Worm (Caenorhabditis elegans) whole organism, L1 larva: ENCODE data around the gene F53B2.8.
"Not testable (repeated sequence)": the region's sequence is repeated elsewhere in the genome, so short reads cannot be mapped to it uniquely, and the experiment has no call there.

ENCODE experiments used
- blmp-1 ChIP-seq: fragments of 150-350 bp; optimal IDR thresholded peaks from 2 replicates; lab custom pipeline; 2014; ENCODE audit warnings: missing biosample characterization, missing genetic modification characterization
- ceh-63 ChIP-seq: fragments of 200-800 bp; sonication (Bioruptor generic); optimal IDR thresholded peaks from 2 replicates; lab custom pipeline; 2018; ENCODE audit warnings: mild to moderate bottlenecking, missing genetic modification characterization, missing compliant biosample characterization
- ceh-8 ChIP-seq: fragments of 200-800 bp; sonication (Bioruptor generic); optimal IDR thresholded peaks from 2 replicates; lab custom pipeline; 2018; ENCODE audit warnings: mild to moderate bottlenecking, missing genetic modification characterization, moderate library complexity, missing compliant biosample characterization
- ceh-82 ChIP-seq, 3 experiments: fragments of 150-350 bp in 1 of 3; sonication (generic microtip) in 2 of 3; optimal IDR thresholded peaks; 2 replicates each; lab custom pipeline; 2014 to 2017; ENCODE audit warnings: missing biosample characterization in 3 of 3, missing genetic modification characterization in 3 of 3
- ces-1 ChIP-seq: fragments of 150-350 bp; optimal IDR thresholded peaks from 2 replicates; lab custom pipeline; 2014; ENCODE audit warnings: missing biosample characterization, missing genetic modification reagents, missing genetic modification characterization
- dsc-1 ChIP-seq: sonication (generic microtip); optimal IDR thresholded peaks from 2 replicates; lab custom pipeline; 2016; ENCODE audit warnings: mild to moderate bottlenecking, missing genetic modification characterization, missing compliant biosample characterization
- elt-3 ChIP-seq, 6 experiments: fragments of 150-350 bp in 1 of 6; sonication (generic microtip); optimal IDR thresholded peaks; 2 replicates each; lab custom pipeline; 2017 to 2018; ENCODE audit warnings: missing biosample characterization in 6 of 6, missing genetic modification characterization in 6 of 6, inconsistent platforms in 1 of 6
- fkh-4 ChIP-seq: sonication (generic microtip); optimal IDR thresholded peaks from 2 replicates; lab custom pipeline; 2016; ENCODE audit warnings: missing compliant biosample characterization, missing genetic modification characterization, borderline replicate concordance
- hlh-17 ChIP-seq: fragments of 200-800 bp; sonication (Bioruptor generic); optimal IDR thresholded peaks from 2 replicates; lab custom pipeline; 2018; ENCODE audit warnings: missing genetic modification characterization, mild to moderate bottlenecking, missing compliant biosample characterization, moderate library complexity, borderline replicate concordance
- hpl-2 ChIP-seq: fragments of 150-350 bp; optimal IDR thresholded peaks from 2 replicates; lab custom pipeline; 2014; ENCODE audit warnings: missing biosample characterization, missing genetic modification reagents, missing genetic modification characterization
- lin-39 ChIP-seq: fragments of 150-350 bp; optimal IDR thresholded peaks from 2 replicates; lab custom pipeline; 2014; ENCODE audit warnings: missing biosample characterization, missing genetic modification reagents, missing genetic modification characterization
- nhr-11 ChIP-seq: fragments of 150-350 bp; optimal IDR thresholded peaks from 2 replicates; lab custom pipeline; 2014; ENCODE audit warnings: missing biosample characterization, missing genetic modification characterization
- nhr-19 ChIP-seq: fragments of 200-800 bp; sonication (Bioruptor generic); conservative IDR thresholded peaks from 2 replicates; pipeline ENCODE4 v1.3.6; 2022; ENCODE audit warnings: missing genetic modification characterization, missing compliant biosample characterization
- nhr-47 ChIP-seq: sonication (generic microtip); optimal IDR thresholded peaks from 2 replicates; lab custom pipeline; 2016; ENCODE audit warnings: mild to moderate bottlenecking, missing genetic modification characterization, moderate library complexity, missing compliant biosample characterization
- snpc-4 ChIP-seq: fragments of 150-350 bp; optimal IDR thresholded peaks from 2 replicates; lab custom pipeline; 2014; ENCODE audit warnings: missing biosample characterization, missing genetic modification characterization
- unc-130 ChIP-seq: fragments of 150-350 bp; optimal IDR thresholded peaks from 2 replicates; lab custom pipeline; 2017; ENCODE audit warnings: missing biosample characterization, missing genetic modification characterization, inconsistent platforms
- unc-86 ChIP-seq: sonication (generic microtip); optimal IDR thresholded peaks from 2 replicates; lab custom pipeline; 2016; ENCODE audit warnings: missing genetic modification characterization, missing compliant biosample characterization
- unc-98 ChIP-seq: fragments of 200-800 bp; sonication (Bioruptor generic); IDR thresholded peaks from 2 replicates; pipeline ENCODE4 v1.3.6; 2022; ENCODE audit warnings: missing genetic modification characterization, missing compliant biosample characterization
- ztf-11 ChIP-seq, 2 experiments: sonication (generic microtip); optimal IDR thresholded peaks; 2 replicates each; lab custom pipeline; 2016 to 2017; ENCODE audit warnings: missing genetic modification characterization in 2 of 2, missing biosample characterization in 1 of 2, missing compliant biosample characterization in 1 of 2

Gene F53B2.8

ce11 chrIV:12490491-12490890 lies 36.7 kb downstream of the F53B2.8 start, which contains the start of gene him-6:
Gene him-6, plus strand, starts transcription at chrIV:12490791.
- TF ChIP-seq unc-130 = no peak

- no peak for TF ChIP-seq ceh-82 (tag; optimal IDR thresholded peaks at IDR 0.05; lab: Kevin White, UChicago)
- no peak for TF ChIP-seq blmp-1 (tag; lab: Kevin White, UChicago)
- TF ChIP-seq snpc-4 (tag; lab: Kevin White, UChicago) = no peak
- TF ChIP-seq nhr-47 (tag; lab: Kevin White, UChicago) = no peak
- no peak for TF ChIP-seq ces-1 (GFP tag; lab: Kevin White, UChicago)
- TF ChIP-seq hpl-2 (GFP tag; lab: Kevin White, UChicago) = no peak
- TF ChIP-seq unc-98 = no peak
- TF ChIP-seq dsc-1 (tag; lab: Kevin White, UChicago) = no peak
- TF ChIP-seq hlh-17 (GFP tag; lab: Kevin White, UChicago) = no peak
- TF ChIP-seq nhr-11 (tag; lab: Kevin White, UChicago) = no peak
- TF ChIP-seq fkh-4 (tag; lab: Kevin White, UChicago) = no peak
These were observed 40.0 kb downstream of the F53B2.8 start, which contains the start of gene sru-26 for ce11 chrIV:12487194-12487593. Gene sru-26, plus strand, starts transcription at chrIV:12487494.

DNA sequence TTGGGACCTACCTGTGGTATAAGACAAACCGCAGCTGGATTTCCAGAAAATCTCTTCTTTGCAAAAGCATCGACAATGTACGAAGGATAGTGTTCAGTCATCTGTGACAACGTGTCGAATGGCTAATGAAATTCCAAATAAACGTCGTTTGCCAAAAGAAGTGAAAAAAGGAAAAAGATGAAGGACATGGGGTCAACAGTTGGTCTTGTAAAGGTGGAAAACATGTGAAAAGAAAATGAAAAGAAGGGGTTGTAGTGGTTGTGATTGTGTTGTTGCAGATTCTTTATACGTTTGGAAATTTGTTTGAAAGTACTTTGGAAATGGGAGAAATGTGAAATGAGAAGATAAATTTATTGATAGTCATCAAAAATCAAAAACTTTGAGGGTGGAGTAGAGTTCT lies 42.7 kb downstream of the F53B2.8 start, which contains the start of gene T04A11.4:
Gene T04A11.4, minus strand, starts transcription at position 101 of the 400 bp plus-strand sequence.
- TF ChIP-seq elt-3 (tag; optimal IDR thresholded peaks at IDR 0.05; lab: Kevin White, UChicago); lin-39 (tag; lab: Kevin White, UChicago); unc-98: not testable (repeated sequence)

ce11 chrIV:12478711-12479110 lies 48.5 kb downstream of the F53B2.8 start, which contains the start of gene igdb-1:
Gene igdb-1, plus strand, starts transcription at chrIV:12479011.
- TF ChIP-seq nhr-19 (GFP tag; lab: Robert Waterston, UW); unc-86; ztf-11 (tag; optimal IDR thresholded peaks at IDR 0.05; lab: Kevin White, UChicago): not testable (repeated sequence)
- TF ChIP-seq, all 84 proteins: peak for 0; not testable (repeated sequence) for 84

DNA sequence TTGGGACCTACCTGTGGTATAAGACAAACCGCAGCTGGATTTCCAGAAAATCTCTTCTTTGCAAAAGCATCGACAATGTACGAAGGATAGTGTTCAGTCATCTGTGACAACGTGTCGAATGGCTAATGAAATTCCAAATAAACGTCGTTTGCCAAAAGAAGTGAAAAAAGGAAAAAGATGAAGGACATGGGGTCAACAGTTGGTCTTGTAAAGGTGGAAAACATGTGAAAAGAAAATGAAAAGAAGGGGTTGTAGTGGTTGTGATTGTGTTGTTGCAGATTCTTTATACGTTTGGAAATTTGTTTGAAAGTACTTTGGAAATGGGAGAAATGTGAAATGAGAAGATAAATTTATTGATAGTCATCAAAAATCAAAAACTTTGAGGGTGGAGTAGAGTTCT lies 50.3 kb downstream of the F53B2.8 start, which contains the start of gene T04A11.1:
Gene T04A11.1, minus strand, starts transcription at position 101 of the 400 bp plus-strand sequence.
- TF ChIP-seq ceh-8, ces-1, ceh-63 (GFP tag; lab: Kevin White, UChicago): not testable (repeated sequence)
